ENCODE assay signal across 2 worm cellular contexts in genomic region chrII:9774653-9775052, ce11.
TF ChIP-seq lines count a peak whose summit lies in the region.

No protein-coding gene starts in this region.

TF ChIP-seq in whole organism, L1 larva, 84 proteins besides CTCF, POLR2A, EP300 and RAD21 (continued from another document):
- TF ChIP-seq sox-4 (tag; optimal IDR thresholded peaks at IDR 0.05; lab: Kevin White, UChicago) (peak; percentile 52), nhr-76 (tag; optimal IDR thresholded peaks at IDR 0.05; lab: Kevin White, UChicago) (no peak), nhr-47 (tag; optimal IDR thresholded peaks at IDR 0.05; lab: Kevin White, UChicago) (peak; percentile 77), tbx-2 (tag; optimal IDR thresholded peaks at IDR 0.05; lab: Kevin White, UChicago) (peak; percentile 66), C16A3.4 (tag; optimal IDR thresholded peaks at IDR 0.05; lab: Kevin White, UChicago) (no peak), unc-62 (GFP tag; optimal IDR thresholded peaks at IDR 0.05; lab: Kevin White, UChicago) (no peak), unc-130 (tag; optimal IDR thresholded peaks at IDR 0.05; lab: Kevin White, UChicago) (peak; percentile 50), xbp-1 (tag; optimal IDR thresholded peaks at IDR 0.05; lab: Kevin White, UChicago) (peak; percentile 66), pqm-1 (tag; optimal IDR thresholded peaks at IDR 0.05; lab: Kevin White, UChicago) (no peak), aly-2 (tag; optimal IDR thresholded peaks at IDR 0.05; lab: Kevin White, UChicago) (peak; percentile 42), isw-1 (GFP tag; IDR thresholded peaks at IDR 0.05; lab: Robert Waterston, UW) (0 out of 2 replicates have a peak, but pooled peaks have one; percentile 1), fkh-4 (tag; optimal IDR thresholded peaks at IDR 0.05; lab: Kevin White, UChicago; ENCODE audit: borderline replicate concordance) (no peak), jun-1 (tag; optimal IDR thresholded peaks at IDR 0.05; lab: Kevin White, UChicago) (peak; percentile 50), zip-4 (GFP tag; optimal IDR thresholded peaks at IDR 0.05; lab: Kevin White, UChicago) (peak; percentile 45), lsy-2 (tag; optimal IDR thresholded peaks at IDR 0.05; lab: Kevin White, UChicago) (peak; percentile 57 to 59), rnt-1 (tag; optimal IDR thresholded peaks at IDR 0.05; lab: Kevin White, UChicago) (peak; percentile 78), dsc-1 (tag; optimal IDR thresholded peaks at IDR 0.05; lab: Kevin White, UChicago) (peak; percentile 82), nhr-237 (tag; optimal IDR thresholded peaks at IDR 0.05; lab: Kevin White, UChicago) (no peak), zag-1 (tag; optimal IDR thresholded peaks at IDR 0.05; lab: Kevin White, UChicago) (no peak), ztf-4 (tag; optimal IDR thresholded peaks at IDR 0.05; lab: Kevin White, UChicago) (no peak), mdl-1 (tag; optimal IDR thresholded peaks at IDR 0.05; lab: Kevin White, UChicago) (peak in 1 of 2 experiments; percentile 62), efl-1 (optimal IDR thresholded peaks at IDR 0.05; lab: Kevin White, UChicago) (peak; percentile 35 to 52), efl-1 (GFP tag; optimal IDR thresholded peaks at IDR 0.05 in 1 of 2; lab: Kevin White, UChicago) (peak; percentile 41 to 93)

TF ChIP-seq in whole organism, young adult, 124 proteins besides CTCF, POLR2A, EP300 and RAD21 (continued from another document):
- peak; percentile 65 for TF ChIP-seq ztf-18 (tag; optimal IDR thresholded peaks at IDR 0.05; lab: Kevin White, UChicago)
- 0 out of 2 replicates have a peak, but pooled peaks have one; percentile 19 for TF ChIP-seq aptf-3 (GFP tag; IDR thresholded peaks at IDR 0.05; lab: Robert Waterston, UW)
- peak; percentile 55 for TF ChIP-seq unc-130 (GFP tag; optimal IDR thresholded peaks at IDR 0.05; lab: Kevin White, UChicago)
- peak; percentile 81 for TF ChIP-seq mxl-1 (tag; optimal IDR thresholded peaks at IDR 0.05; lab: Kevin White, UChicago)
- TF ChIP-seq nhr-120 (GFP tag; IDR thresholded peaks at IDR 0.05; lab: Robert Waterston, UW): no peak
- TF ChIP-seq F39B2.1 (GFP tag; IDR thresholded peaks at IDR 0.05; lab: Robert Waterston, UW): no peak
- peak; percentile 75 for TF ChIP-seq zim-3 (tag; optimal IDR thresholded peaks at IDR 0.05; lab: Kevin White, UChicago)
